Fruit fly (Drosophila melanogaster) whole organism, prepupa: ENCODE data around the gene LysB.

ENCODE experiments used
- CG10631 ChIP-seq: fragments of 200-800 bp; sonication (Bioruptor generic); optimal IDR thresholded peaks from 2 replicates; lab custom pipeline; 2016; ENCODE audit warnings: missing biosample characterization, missing genetic modification characterization
- CG10669 ChIP-seq: fragments of 200-800 bp; sonication (Bioruptor generic); optimal IDR thresholded peaks from 3 replicates; lab custom pipeline; 2018; ENCODE audit warnings: missing biosample characterization, mild to moderate bottlenecking, missing genetic modification characterization, moderate library complexity
- CG11762 ChIP-seq: fragments of 200-800 bp; sonication (Bioruptor generic); optimal IDR thresholded peaks from 3 replicates; lab custom pipeline; 2016; ENCODE audit warnings: missing biosample characterization, missing genetic modification characterization; ENCODE audit not compliant: insufficient read depth
- CG11902 ChIP-seq: fragments of 200-800 bp; sonication (Bioruptor generic); optimal IDR thresholded peaks from 3 replicates; lab custom pipeline; 2016; ENCODE audit warnings: missing biosample characterization, missing genetic modification characterization
- CG15336 ChIP-seq: fragments of 200-800 bp; sonication (Bioruptor generic); IDR thresholded peaks from 2 replicates; pipeline ENCODE4 v1.3.6; 2022; ENCODE audit warnings: missing biosample characterization, missing genetic modification characterization
- CG1621 ChIP-seq: fragments of 200-800 bp; sonication (Bioruptor generic); optimal IDR thresholded peaks from 3 replicates; lab custom pipeline; 2018; ENCODE audit warnings: missing biosample characterization, mild to moderate bottlenecking, missing genetic modification characterization
- CG16779 ChIP-seq: fragments of 200-800 bp; sonication (Bioruptor generic); optimal IDR thresholded peaks from 3 replicates; lab custom pipeline; 2017; ENCODE audit warnings: missing biosample characterization, mild to moderate bottlenecking, missing genetic modification characterization
- CG3032 ChIP-seq: fragments of 200-800 bp; optimal IDR thresholded peaks from 2 replicates; lab custom pipeline; 2019; ENCODE audit warnings: missing biosample characterization, mild to moderate bottlenecking, missing genetic modification characterization, moderate library complexity
- CG32006 ChIP-seq: fragments of 200-800 bp; sonication (Bioruptor generic); optimal IDR thresholded peaks from 3 replicates; lab custom pipeline; 2017; ENCODE audit warnings: missing biosample characterization, mild to moderate bottlenecking, missing genetic modification characterization
- CG34406 ChIP-seq: fragments of 200-800 bp; sonication (Bioruptor generic); optimal IDR thresholded peaks from 3 replicates; lab custom pipeline; 2016; ENCODE audit warnings: missing biosample characterization, missing genetic modification characterization
- CG4318 ChIP-seq: fragments of 200-800 bp; sonication (Bioruptor generic); optimal IDR thresholded peaks from 3 replicates; lab custom pipeline; 2017; ENCODE audit warnings: missing biosample characterization, mild to moderate bottlenecking, missing genetic modification characterization
- CG6163 ChIP-seq: fragments of 200-800 bp; sonication (Bioruptor generic); IDR thresholded peaks from 3 replicates; pipeline ENCODE4 v1.3.6; 2022; ENCODE audit warnings: missing biosample characterization, missing genetic modification characterization
- CG6276 ChIP-seq: fragments of 200-800 bp; sonication (Bioruptor generic); optimal IDR thresholded peaks from 2 replicates; lab custom pipeline; 2017; ENCODE audit warnings: missing biosample characterization, mild to moderate bottlenecking, missing genetic modification characterization
- CG6792 ChIP-seq: fragments of 200-800 bp; sonication (Bioruptor generic); optimal IDR thresholded peaks from 3 replicates; lab custom pipeline; 2016; ENCODE audit warnings: missing biosample characterization, missing genetic modification characterization
- CG6854 ChIP-seq: fragments of 200-800 bp; sonication (Bioruptor generic); optimal IDR thresholded peaks from 2 replicates; lab custom pipeline; 2017; ENCODE audit warnings: missing biosample characterization, mild to moderate bottlenecking, missing genetic modification characterization
- CG8119 ChIP-seq: fragments of 200-800 bp; sonication (Bioruptor generic); IDR thresholded peaks from 3 replicates; pipeline ENCODE4 v1.3.6; 2022; ENCODE audit warnings: missing biosample characterization, missing genetic modification characterization
- CG8319 ChIP-seq: fragments of 200-800 bp; sonication (Bioruptor generic); optimal IDR thresholded peaks from 3 replicates; lab custom pipeline; 2016; ENCODE audit warnings: missing biosample characterization, missing genetic modification characterization
- Eip75B ChIP-seq: fragments of 200-800 bp; sonication (Bioruptor generic); optimal IDR thresholded peaks from 3 replicates; lab custom pipeline; 2016; ENCODE audit warnings: missing biosample characterization, missing genetic modification characterization
- Eip78C ChIP-seq: fragments of 200-800 bp; sonication (Bioruptor generic); peaks from one replicate; lab custom pipeline; 2016; ENCODE audit warnings: missing biosample characterization, missing genetic modification characterization
- Ets96B ChIP-seq: fragments of 200-800 bp; optimal IDR thresholded peaks from 2 replicates; lab custom pipeline; 2019; ENCODE audit warnings: missing biosample characterization, mild to moderate bottlenecking, missing genetic modification characterization, moderate library complexity
- Hr38 ChIP-seq: sonication (Bioruptor generic); optimal IDR thresholded peaks from 2 replicates; lab custom pipeline; 2016; ENCODE audit warnings: missing biosample characterization, missing genetic modification characterization
- Hr39 ChIP-seq: fragments of 200-800 bp; sonication (Bioruptor generic); optimal IDR thresholded peaks from 2 replicates; lab custom pipeline; 2016; ENCODE audit warnings: missing biosample characterization, missing genetic modification characterization
- Lpt ChIP-seq: fragments of 200-800 bp; sonication (Bioruptor generic); optimal IDR thresholded peaks from 3 replicates; lab custom pipeline; 2016; ENCODE audit warnings: missing biosample characterization, missing genetic modification characterization
- Met ChIP-seq: fragments of 200-800 bp; sonication (Bioruptor generic); optimal IDR thresholded peaks from 3 replicates; lab custom pipeline; 2016; ENCODE audit warnings: missing biosample characterization, missing genetic modification characterization
- Sox15 ChIP-seq: fragments of 200-800 bp; sonication (Bioruptor generic); optimal IDR thresholded peaks from 3 replicates; lab custom pipeline; 2016; ENCODE audit warnings: missing biosample characterization, missing genetic modification characterization
- achi ChIP-seq: fragments of 200-800 bp; sonication (Bioruptor generic); optimal IDR thresholded peaks from 3 replicates; lab custom pipeline; 2016; ENCODE audit warnings: missing biosample characterization, missing genetic modification characterization
- acj6 ChIP-seq: fragments of 200-800 bp; sonication (Bioruptor generic); optimal IDR thresholded peaks from 3 replicates; lab custom pipeline; 2016; ENCODE audit warnings: missing biosample characterization, missing genetic modification characterization
- cyc ChIP-seq: fragments of 200-800 bp; sonication (Bioruptor generic); optimal IDR thresholded peaks from 3 replicates; lab custom pipeline; 2016; ENCODE audit warnings: missing biosample characterization, missing genetic modification characterization
- dac ChIP-seq: fragments of 200-800 bp; sonication (Bioruptor generic); optimal IDR thresholded peaks from 2 replicates; lab custom pipeline; 2017; ENCODE audit warnings: missing biosample characterization, mild to moderate bottlenecking, missing genetic modification characterization
- dsx ChIP-seq: fragments of 200-800 bp; optimal IDR thresholded peaks from 3 replicates; lab custom pipeline; 2019; ENCODE audit warnings: missing biosample characterization, mild to moderate bottlenecking, missing genetic modification characterization, moderate library complexity; ENCODE audit not compliant: poor library complexity, severe bottlenecking
- eg ChIP-seq: fragments of 200-800 bp; sonication (Bioruptor generic); IDR thresholded peaks from 3 replicates; pipeline ENCODE4 v1.3.6; 2022; ENCODE audit warnings: missing biosample characterization, missing genetic modification characterization
- esn ChIP-seq: fragments of 200-800 bp; sonication (Bioruptor generic); optimal IDR thresholded peaks from 2 replicates; lab custom pipeline; 2016; ENCODE audit warnings: missing biosample characterization, mild to moderate bottlenecking, missing genetic modification characterization, moderate library complexity
- fd59A ChIP-seq: fragments of 200-800 bp; sonication (Bioruptor generic); optimal IDR thresholded peaks from 2 replicates; lab custom pipeline; 2017; ENCODE audit warnings: missing biosample characterization, mild to moderate bottlenecking, missing genetic modification characterization, missing genetic modification reagents
- fd85E ChIP-seq: fragments of 200-800 bp; sonication (Bioruptor generic); optimal IDR thresholded peaks from 3 replicates; lab custom pipeline; 2016; ENCODE audit warnings: missing biosample characterization, missing genetic modification characterization
- lz ChIP-seq: fragments of 200-800 bp; sonication (Bioruptor generic); optimal IDR thresholded peaks from 3 replicates; lab custom pipeline; 2016; ENCODE audit warnings: missing biosample characterization, missing genetic modification characterization
- net ChIP-seq: fragments of 200-800 bp; sonication (Bioruptor generic); optimal IDR thresholded peaks from 3 replicates; lab custom pipeline; 2016; ENCODE audit warnings: missing biosample characterization, missing genetic modification characterization
- pdm3 ChIP-seq: fragments of 200-800 bp; sonication (Bioruptor generic); optimal IDR thresholded peaks from 3 replicates; lab custom pipeline; 2016; ENCODE audit warnings: missing biosample characterization, missing genetic modification characterization
- salr ChIP-seq, 2 experiments: fragments of 200-800 bp; sonication (Bioruptor generic); optimal IDR thresholded peaks; 3 replicates each; lab custom pipeline; 2016 to 2018; ENCODE audit warnings: missing biosample characterization in 2 of 2, missing genetic modification characterization in 2 of 2, mild to moderate bottlenecking in 1 of 2
- spab ChIP-seq: fragments of 200-800 bp; sonication (Bioruptor generic); optimal IDR thresholded peaks from 2 replicates; lab custom pipeline; 2017; ENCODE audit warnings: missing biosample characterization, mild to moderate bottlenecking, missing genetic modification characterization, missing genetic modification reagents
- svp ChIP-seq: fragments of 200-800 bp; sonication (Bioruptor generic); peaks from one replicate; lab custom pipeline; 2016; ENCODE audit warnings: missing biosample characterization, missing genetic modification characterization
- topi ChIP-seq: fragments of 200-800 bp; sonication (Bioruptor generic); optimal IDR thresholded peaks from 3 replicates; lab custom pipeline; 2016; ENCODE audit warnings: missing biosample characterization, missing genetic modification characterization

The LysB gene

dm6 chr3L:1200357-1201051, 6.7 kb upstream of the LysB start, which contains the start of gene mwh (continued):
- peak; percentile 4 for TF ChIP-seq CG6276 (GFP tag; lab: Kevin White, UChicago)

- TF ChIP-seq svp (GFP tag; lab: Kevin White, UChicago) (peak; percentile 70), CG11902 (GFP tag; lab: Kevin White, UChicago) (no peak)
Measured at dm6 chr3L:1202588-1203195, 4.5 kb upstream of the LysB start, which contains the start of gene meep. Gene meep (minus strand): TSS chr3L:1203036.

- TF ChIP-seq CG6163 (GFP tag; lab: Robert Waterston, UW) (peak; percentile 34; the same call in 1 of the 3 replicates), fd59A (GFP tag; lab: Kevin White, UChicago) (no peak), Sox15 (GFP tag; lab: Kevin White, UChicago) (no peak)
Measured at dm6 chr3L:1203855-1204431, 3.2 kb upstream of the LysB start.

dm6 chr3L:1204674-1205547, 2.3 kb upstream of the LysB start, which contains the start of gene CG9119:
Gene CG9119 (minus strand): TSS chr3L:1204795.
- TF ChIP-seq svp (GFP tag; lab: Kevin White, UChicago) (peak; percentile 56), CG34406 (peak; percentile 21), eg (no peak), Eip75B (GFP tag; lab: Kevin White, UChicago) (peak; percentile 5), topi (peak; percentile 18), Ets96B (peak; percentile 3), net (GFP tag; lab: Kevin White, UChicago) (peak; percentile 1), CG16779 (tag; lab: Kevin White, UChicago) (no peak), Lpt (GFP tag; lab: Kevin White, UChicago) (no peak), Hr38 (GFP tag; lab: Kevin White, UChicago) (no peak), CG6276 (GFP tag; lab: Kevin White, UChicago) (peak; percentile 3), CG32006 (GFP tag; lab: Kevin White, UChicago) (peak; percentile 59), Met (GFP tag; lab: Kevin White, UChicago) (peak; percentile 18), fd85E (GFP tag; lab: Kevin White, UChicago) (no peak), acj6 (GFP tag; lab: Kevin White, UChicago) (peak; percentile 27), esn (GFP tag; lab: Kevin White, UChicago) (peak; percentile 30), CG4318 (GFP tag; lab: Kevin White, UChicago) (no peak), CG3032 (peak; percentile 44), CG11762 (GFP tag; lab: Kevin White, UChicago) (no peak), CG8119 (GFP tag; lab: Robert Waterston, UW) (peak; percentile 31; the same call in 1 of the 3 replicates), CG6792 (peak; percentile 29), dac (no peak), salr (GFP tag; optimal IDR thresholded peaks at IDR 0.05; lab: Kevin White, UChicago) (no peak), CG6854 (GFP tag; lab: Kevin White, UChicago) (no peak), CG15336 (GFP tag; lab: Robert Waterston, UW) (no peak), cyc (GFP tag; lab: Kevin White, UChicago) (peak; percentile 5), CG10631 (GFP tag; lab: Kevin White, UChicago) (peak; percentile 27), CG10669 (GFP tag; lab: Kevin White, UChicago) (peak; percentile 24), achi (GFP tag; lab: Kevin White, UChicago) (peak; percentile 18), CG8319 (GFP tag; lab: Kevin White, UChicago) (peak; percentile 31), CG1621 (tag; lab: Kevin White, UChicago) (peak; percentile 91), lz (GFP tag; lab: Kevin White, UChicago) (peak; percentile 24), spab (GFP tag; lab: Kevin White, UChicago) (peak; percentile 8), Eip78C (GFP tag; lab: Kevin White, UChicago) (peak; percentile 90), Hr39 (peak; percentile 18), pdm3 (GFP tag; lab: Kevin White, UChicago) (peak; percentile 35), dsx (GFP tag; lab: Kevin White, UChicago) (peak; percentile 6), Sox15 (GFP tag; lab: Kevin White, UChicago) (no peak)
